Fruit fly (Drosophila melanogaster): ENCODE results near the gene L2HGDH.

Gene L2HGDH

DNA sequence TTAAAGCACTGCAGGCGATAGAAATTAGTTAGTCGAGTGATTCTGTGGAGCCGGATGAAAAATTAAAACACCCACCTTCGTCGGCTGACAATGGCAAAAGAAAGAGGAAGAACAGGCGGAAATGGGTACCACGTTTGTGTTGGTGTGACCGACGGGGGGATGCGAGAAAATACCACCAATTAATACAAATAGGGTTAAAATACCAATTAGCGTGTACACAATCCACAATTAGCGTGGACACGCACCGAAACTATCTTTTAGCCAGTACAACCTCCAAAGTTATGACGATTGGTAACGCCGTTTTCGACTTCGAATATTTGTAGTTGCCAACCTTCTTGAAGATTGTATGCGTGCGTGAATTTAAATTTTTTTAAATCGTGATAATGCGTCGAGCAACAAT lies 34.9 kb upstream of the L2HGDH start, which contains the start of gene RpL30:
RpL30 (minus strand) TSS at position 177 of the 400 bp plus-strand sequence.
- TF ChIP-seq CG8478 (optimal IDR thresholded peaks at IDR 0.05) = no peak
- TF ChIP-seq CTCF (optimal IDR thresholded peaks at IDR 0.05) = peak; percentile 75 to 83

dm6 chr2L:19002959-19003371 lies 28.7 kb upstream of the L2HGDH start, which contains the start of gene CG31793:
TSS of gene CG31793 (plus strand) at chr2L:19003367.
- TF ChIP-seq CTCF (optimal IDR thresholded peaks at IDR 0.05) (no peak), CG8478 (optimal IDR thresholded peaks at IDR 0.05) (no peak)

- TF ChIP-seq CG8478 (optimal IDR thresholded peaks at IDR 0.05) (no peak), CTCF (optimal IDR thresholded peaks at IDR 0.05) (no peak)
Observed at dm6 chr2L:19002468-19002867, 28.2 kb upstream of the L2HGDH start.

DNA sequence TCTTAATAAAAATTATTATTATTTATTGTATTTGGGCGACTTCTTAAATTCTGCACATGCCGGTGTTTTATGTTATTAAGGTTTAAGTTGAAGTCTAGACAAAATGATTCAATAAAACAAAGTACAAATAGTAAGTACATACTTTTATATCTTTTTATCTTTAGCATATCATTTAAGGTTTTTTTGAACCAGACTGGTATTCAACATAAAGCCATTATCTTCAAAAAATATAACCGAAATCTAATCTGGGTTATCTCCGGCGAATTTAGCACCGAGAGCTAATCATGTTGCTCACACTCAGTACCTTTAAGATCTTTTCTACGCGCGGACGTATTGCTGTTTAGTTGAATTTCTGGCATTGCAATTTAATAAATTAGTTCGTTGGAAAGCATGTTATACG lies 22.9 kb upstream of the L2HGDH start, which contains the start of gene CG31792:
CG31792 (plus strand) TSS at position 301 of the 400 bp plus-strand sequence.
- TF ChIP-seq CTCF (optimal IDR thresholded peaks at IDR 0.05) = no peak
- TF ChIP-seq CG8478 (optimal IDR thresholded peaks at IDR 0.05) = no peak

DNA sequence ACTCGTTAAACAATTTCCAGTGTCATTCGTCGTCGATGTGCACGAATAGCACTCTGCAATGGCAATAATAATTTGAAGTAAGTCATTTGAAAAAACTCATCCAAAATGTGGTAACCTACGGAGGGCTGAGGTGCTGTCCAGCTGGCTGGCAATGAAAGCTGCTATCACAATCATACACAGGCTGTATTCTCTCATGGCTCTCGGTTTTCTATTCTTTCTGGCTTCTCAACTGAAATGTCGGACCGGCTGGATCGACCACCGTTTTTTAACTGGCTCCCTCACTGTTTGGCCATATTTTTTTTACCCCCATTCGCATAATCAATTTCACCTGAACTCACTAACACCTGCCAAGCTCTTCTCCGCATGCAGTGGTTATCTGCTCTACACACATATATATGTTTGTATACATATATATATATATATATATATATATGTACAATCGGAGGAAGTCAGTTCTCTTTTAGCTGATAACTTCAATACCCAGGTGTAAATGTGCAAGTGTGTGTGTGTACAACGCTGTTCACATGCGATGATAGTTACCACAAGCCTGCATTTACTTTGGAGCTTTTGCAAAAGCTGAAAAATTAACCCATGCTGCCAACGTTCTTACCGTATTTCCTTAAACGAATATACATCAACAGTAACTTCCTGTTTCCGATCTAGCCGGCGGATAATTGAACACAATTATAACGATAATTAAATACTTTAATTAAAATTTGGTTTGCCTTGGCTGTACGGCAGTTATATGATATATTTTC lies 21.6 kb upstream of the L2HGDH start, which contains the start of gene CG10650:
CG10650 (minus strand) TSS at position 275 of the 758 bp plus-strand sequence.
- no peak for TF ChIP-seq CG8478 (optimal IDR thresholded peaks at IDR 0.05)
- TF ChIP-seq CTCF (optimal IDR thresholded peaks at IDR 0.05) = no peak

- TF ChIP-seq CG8478 (optimal IDR thresholded peaks at IDR 0.05) = no peak
- TF ChIP-seq CTCF (optimal IDR thresholded peaks at IDR 0.05) = no peak
Observed at dm6 chr2L:18992196-18992595, 17.9 kb upstream of the L2HGDH start, which contains the start of gene CG46465. TSS of gene CG46465 (plus strand) at chr2L:18992496.

- no peak for TF ChIP-seq CG8478 (optimal IDR thresholded peaks at IDR 0.05)
- TF ChIP-seq CTCF (optimal IDR thresholded peaks at IDR 0.05) = no peak
Observed at dm6 chr2L:18990720-18991119, 16.5 kb upstream of the L2HGDH start, which contains the start of gene CG15169. TSS of gene CG15169 (plus strand) at chr2L:18991020.

- TF ChIP-seq CTCF (optimal IDR thresholded peaks at IDR 0.05) (no peak), CG8478 (optimal IDR thresholded peaks at IDR 0.05) (no peak)
Observed at dm6 chr2L:18990133-18990532, 15.9 kb upstream of the L2HGDH start, which contains the start of gene CG15170. TSS of gene CG15170 (minus strand) at chr2L:18990233.

DNA sequence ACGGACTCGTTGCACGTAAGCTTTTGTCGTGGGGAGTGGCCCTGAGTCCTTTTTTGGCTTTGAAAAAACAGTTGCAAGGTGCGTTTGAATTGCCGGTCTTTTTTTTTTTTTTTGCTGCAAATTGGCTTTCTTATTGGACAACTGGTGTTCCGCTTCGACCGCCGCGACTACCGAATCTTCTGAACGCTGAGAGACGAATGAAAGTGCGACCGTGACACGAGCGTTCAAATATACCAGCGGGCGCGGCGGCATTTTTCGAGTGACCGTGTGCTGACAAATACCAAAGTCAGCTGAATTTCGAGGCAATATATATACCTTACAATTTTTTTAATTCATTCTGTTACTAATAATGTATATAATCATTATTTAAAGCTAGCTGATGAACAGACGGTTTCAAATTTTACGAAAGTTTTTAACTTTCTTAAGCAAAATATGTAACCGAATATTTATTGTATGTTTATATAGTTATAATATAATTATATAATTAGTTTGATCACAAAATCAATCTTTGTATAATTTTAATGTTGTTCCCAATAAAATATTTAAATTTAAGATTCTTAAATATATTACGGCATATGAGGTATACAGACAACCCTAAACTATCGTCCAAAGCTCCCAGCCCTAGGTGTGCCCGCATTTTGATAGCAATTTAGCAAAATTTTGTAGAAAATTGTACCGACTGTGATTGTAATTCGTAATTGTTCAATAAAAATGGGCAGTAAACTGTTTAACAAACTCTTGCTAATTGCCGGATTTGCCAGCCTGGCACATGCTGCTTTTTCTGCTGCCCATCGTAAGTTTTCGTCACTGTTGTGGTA lies 13.0 kb upstream of the L2HGDH start, which contains the start of the genes Swip-1 and EMC5:
Swip-1 (minus strand) TSS at position 203 of the 818 bp plus-strand sequence.
EMC5 (plus strand) TSS at position 630 of the 818 bp plus-strand sequence.
- TF ChIP-seq CG8478 (optimal IDR thresholded peaks at IDR 0.05) (no peak), CTCF (optimal IDR thresholded peaks at IDR 0.05) (no peak)

dm6 chr2L:18986125-18986498 lies 11.9 kb upstream of the L2HGDH start:
- TF ChIP-seq CTCF (optimal IDR thresholded peaks at IDR 0.05) = no peak
- no peak for TF ChIP-seq CG8478 (optimal IDR thresholded peaks at IDR 0.05)

- no peak for TF ChIP-seq CTCF (optimal IDR thresholded peaks at IDR 0.05)
Observed at dm6 chr2L:18985201-18986124, 11.2 kb upstream of the L2HGDH start.

DNA sequence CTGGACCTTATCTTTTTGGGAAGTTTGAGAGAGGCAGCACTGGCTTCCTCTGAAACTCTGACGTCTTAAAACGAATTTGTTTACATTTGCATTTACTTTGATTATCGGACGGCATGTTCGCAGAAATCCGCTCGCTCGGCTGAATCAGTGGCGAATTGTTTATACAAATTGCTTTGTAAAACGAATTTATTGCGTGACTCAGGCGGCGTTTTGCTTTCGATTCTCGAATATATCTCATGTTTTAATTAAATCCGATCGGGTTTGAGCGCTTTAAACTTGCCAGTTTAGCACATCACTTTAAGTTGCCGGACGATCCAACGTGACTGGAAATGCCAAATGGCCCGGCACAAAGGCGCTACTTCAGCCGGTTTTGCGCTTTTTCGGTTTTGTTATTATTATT lies 9.9 kb upstream of the L2HGDH start:
- no peak for TF ChIP-seq CTCF (optimal IDR thresholded peaks at IDR 0.05)
- TF ChIP-seq CG8478 (optimal IDR thresholded peaks at IDR 0.05) = no peak

- TF ChIP-seq CTCF (optimal IDR thresholded peaks at IDR 0.05) (no peak), CG8478 (optimal IDR thresholded peaks at IDR 0.05) (no peak)
Observed at dm6 chr2L:18982826-18983758, 8.8 kb upstream of the L2HGDH start.
